Fruit fly (Drosophila melanogaster) whole organism, pupa: ENCODE results near the gene qtc.
A peak's percentile ranks its signal among the peaks of the same experiment; 100 is the strongest.

Source experiments
- CG10348 ChIP-seq: fragments of 200-800 bp; sonication (Bioruptor generic); IDR thresholded peaks from 2 replicates; pipeline ENCODE4 v1.3.6; 2022; ENCODE audit warnings: missing biosample characterization, missing genetic modification characterization
- CG12605 ChIP-seq: fragments of 200-800 bp; sonication (Bioruptor generic); IDR thresholded peaks from 2 replicates; pipeline ENCODE4 v1.3.6; 2022; ENCODE audit warnings: missing biosample characterization, missing genetic modification characterization
- CG13204 ChIP-seq: fragments of 200-800 bp; sonication (Bioruptor generic); optimal IDR thresholded peaks from 2 replicates; lab custom pipeline; 2018; ENCODE audit warnings: missing biosample characterization, mild to moderate bottlenecking, missing genetic modification characterization, moderate library complexity
- CG14655 ChIP-seq: fragments of 200-800 bp; sonication (Bioruptor generic); optimal IDR thresholded peaks from 3 replicates; lab custom pipeline; 2017; ENCODE audit warnings: mild to moderate bottlenecking, missing biosample characterization, missing genetic modification reagents, missing genetic modification characterization
- CG15710 ChIP-seq: fragments of 200-800 bp; sonication (Bioruptor generic); optimal IDR thresholded peaks from 2 replicates; lab custom pipeline; 2018; ENCODE audit warnings: missing biosample characterization, mild to moderate bottlenecking, missing genetic modification characterization, moderate library complexity
- CG17806 ChIP-seq: fragments of 200-800 bp; sonication (Bioruptor generic); optimal IDR thresholded peaks from 2 replicates; lab custom pipeline; 2018; ENCODE audit warnings: missing biosample characterization, mild to moderate bottlenecking, missing genetic modification characterization, moderate library complexity
- CG32121 ChIP-seq: fragments of 200-800 bp; sonication (Bioruptor generic); IDR thresholded peaks from 2 replicates; pipeline ENCODE4 v1.3.6; 2022; ENCODE audit warnings: missing biosample characterization, missing genetic modification characterization
- CG34367 ChIP-seq: fragments of 200-800 bp; sonication (Bioruptor generic); optimal IDR thresholded peaks from 2 replicates; lab custom pipeline; 2018; ENCODE audit warnings: missing biosample characterization, mild to moderate bottlenecking, missing genetic modification characterization
- CG4496 ChIP-seq: fragments of 200-800 bp; sonication (Bioruptor generic); IDR thresholded peaks from 3 replicates; pipeline ENCODE4 v1.3.6; 2022; ENCODE audit warnings: missing biosample characterization, missing genetic modification characterization
- CG8159 ChIP-seq: fragments of 200-800 bp; sonication (Bioruptor generic); optimal IDR thresholded peaks from 3 replicates; lab custom pipeline; 2018; ENCODE audit warnings: missing biosample characterization, mild to moderate bottlenecking, missing genetic modification characterization, moderate library complexity
- CG8301 ChIP-seq: fragments of 200-800 bp; sonication (Bioruptor generic); optimal IDR thresholded peaks from 2 replicates; lab custom pipeline; 2018; ENCODE audit warnings: missing biosample characterization, mild to moderate bottlenecking, missing genetic modification characterization
- CG9948 ChIP-seq: fragments of 200-800 bp; sonication (Bioruptor generic); optimal IDR thresholded peaks from 2 replicates; lab custom pipeline; 2018; ENCODE audit warnings: missing biosample characterization, mild to moderate bottlenecking, missing genetic modification characterization, moderate library complexity
- D1 ChIP-seq: fragments of 200-800 bp; sonication (Bioruptor generic); optimal IDR thresholded peaks from 2 replicates; lab custom pipeline; 2018; ENCODE audit warnings: missing biosample characterization, mild to moderate bottlenecking, missing genetic modification characterization, moderate library complexity
- EcR ChIP-seq: fragments of 200-800 bp; sonication (Bioruptor generic); optimal IDR thresholded peaks from 3 replicates; lab custom pipeline; 2019; ENCODE audit warnings: missing biosample characterization, missing genetic modification characterization, mild to moderate bottlenecking, moderate library complexity, missing genetic modification reagents
- Ets98B ChIP-seq: fragments of 200-800 bp; sonication (Bioruptor generic); IDR thresholded peaks from 2 replicates; pipeline ENCODE4 v1.3.6; 2022; ENCODE audit warnings: missing biosample characterization, missing genetic modification characterization
- Pif1A ChIP-seq: fragments of 200-800 bp; sonication (Bioruptor generic); optimal IDR thresholded peaks from 3 replicates; lab custom pipeline; 2016; ENCODE audit warnings: missing biosample characterization, missing genetic modification characterization
- Pif1B ChIP-seq: fragments of 200-800 bp; sonication (Bioruptor generic); optimal IDR thresholded peaks from 3 replicates; lab custom pipeline; 2016; ENCODE audit warnings: missing biosample characterization, missing genetic modification characterization
- Snoo ChIP-seq: fragments of 200-800 bp; sonication (Bioruptor generic); optimal IDR thresholded peaks from 3 replicates; lab custom pipeline; 2017; ENCODE audit warnings: missing biosample characterization, mild to moderate bottlenecking, missing genetic modification characterization, inconsistent platforms
- fd96Ca ChIP-seq: fragments of 200-800 bp; sonication (Bioruptor generic); IDR thresholded peaks from 3 replicates; pipeline ENCODE4 v1.3.6; 2022; ENCODE audit warnings: missing biosample characterization, missing genetic modification characterization
- gl ChIP-seq: fragments of 200-800 bp; sonication (Bioruptor generic); optimal IDR thresholded peaks from 2 replicates; lab custom pipeline; 2018; ENCODE audit warnings: missing biosample characterization, mild to moderate bottlenecking, missing genetic modification characterization
- rn ChIP-seq: fragments of 200-800 bp; sonication (Bioruptor generic); IDR thresholded peaks from 2 replicates; pipeline ENCODE4 v1.3.6; 2022; ENCODE audit warnings: missing biosample characterization, missing genetic modification characterization

qtc gene

dm6 chr2L:5060515-5060914, at the start of gene qtc:
Gene qtc (plus strand): TSS chr2L:5060815.
- no peak for TF ChIP-seq CG34367 (tag; lab: Kevin White, UChicago)
- no peak for TF ChIP-seq CG13204
- TF ChIP-seq CG12605 = no peak
- no peak for TF ChIP-seq D1 (tag; lab: Kevin White, UChicago)
- no peak for TF ChIP-seq CG4496
- no peak for TF ChIP-seq CG15710 (tag; lab: Kevin White, UChicago)
- no peak for TF ChIP-seq CG32121 (GFP tag; lab: Robert Waterston, UW)
- TF ChIP-seq fd96Ca (GFP tag; lab: Robert Waterston, UW) = no peak
- no peak for TF ChIP-seq CG8301 (tag; lab: Kevin White, UChicago)
- no peak for TF ChIP-seq CG17806 (tag; lab: Kevin White, UChicago)
- TF ChIP-seq EcR (GFP tag; lab: Kevin White, UChicago) = no peak
- TF ChIP-seq CG14655 (GFP tag; lab: Kevin White, UChicago) = no peak
- TF ChIP-seq Snoo (tag; lab: Kevin White, UChicago) = no peak
- TF ChIP-seq gl (tag; lab: Kevin White, UChicago) = no peak
- no peak for TF ChIP-seq Ets98B (GFP tag; lab: Robert Waterston, UW)
- no peak for TF ChIP-seq Pif1B (GFP tag; lab: Kevin White, UChicago)
- no peak for TF ChIP-seq Pif1A (GFP tag; lab: Kevin White, UChicago)

dm6 chr2L:5020479-5020878, 40.1 kb upstream of the qtc start:
- TF ChIP-seq CG34367 (tag; lab: Kevin White, UChicago) (no peak), CG4496 (no peak), EcR (GFP tag; lab: Kevin White, UChicago) (peak; percentile 20)

- TF ChIP-seq CG34367 (tag; lab: Kevin White, UChicago) (no peak), CG17806 (tag; lab: Kevin White, UChicago) (no peak), Pif1A (GFP tag; lab: Kevin White, UChicago) (no peak), CG13204 (no peak), CG8159 (tag; lab: Kevin White, UChicago) (no peak), fd96Ca (GFP tag; lab: Robert Waterston, UW) (no peak), CG10348 (GFP tag; lab: Robert Waterston, UW) (no peak), rn (GFP tag; lab: Robert Waterston, UW) (no peak), D1 (tag; lab: Kevin White, UChicago) (no peak)
Measured at dm6 chr2L:5022602-5023001, 38.0 kb upstream of the qtc start.

dm6 chr2L:5025557-5025956, 35.1 kb upstream of the qtc start:
- TF ChIP-seq Snoo (tag; lab: Kevin White, UChicago) = no peak
- no peak for TF ChIP-seq CG15710 (tag; lab: Kevin White, UChicago)
- no peak for TF ChIP-seq Pif1B (GFP tag; lab: Kevin White, UChicago)
- TF ChIP-seq EcR (GFP tag; lab: Kevin White, UChicago) = no peak
- no peak for TF ChIP-seq CG12605
- no peak for TF ChIP-seq CG32121 (GFP tag; lab: Robert Waterston, UW)
- no peak for TF ChIP-seq CG8159 (tag; lab: Kevin White, UChicago)
- TF ChIP-seq CG10348 (GFP tag; lab: Robert Waterston, UW) = no peak
- no peak for TF ChIP-seq CG8301 (tag; lab: Kevin White, UChicago)
- TF ChIP-seq Pif1A (GFP tag; lab: Kevin White, UChicago) = no peak
- no peak for TF ChIP-seq Ets98B (GFP tag; lab: Robert Waterston, UW)
- TF ChIP-seq rn (GFP tag; lab: Robert Waterston, UW) = no peak
- no peak for TF ChIP-seq CG9948 (tag; lab: Kevin White, UChicago)
- no peak for TF ChIP-seq CG34367 (tag; lab: Kevin White, UChicago)
- no peak for TF ChIP-seq gl (tag; lab: Kevin White, UChicago)
- no peak for TF ChIP-seq CG14655 (GFP tag; lab: Kevin White, UChicago)
- no peak for TF ChIP-seq CG4496

- TF ChIP-seq CG15710 (tag; lab: Kevin White, UChicago) (no peak), CG32121 (GFP tag; lab: Robert Waterston, UW) (peak; percentile 11; the same call in 1 of the 2 replicates), fd96Ca (GFP tag; lab: Robert Waterston, UW) (0 out of 3 replicates have a peak, but pooled peaks have one; percentile 32)
Measured at dm6 chr2L:5027321-5028069, 33.1 kb upstream of the qtc start.

- TF ChIP-seq CG14655 (GFP tag; lab: Kevin White, UChicago) (no peak), fd96Ca (GFP tag; lab: Robert Waterston, UW) (no peak), CG9948 (tag; lab: Kevin White, UChicago) (no peak), Snoo (tag; lab: Kevin White, UChicago) (no peak), Pif1B (GFP tag; lab: Kevin White, UChicago) (no peak), gl (tag; lab: Kevin White, UChicago) (no peak), CG32121 (GFP tag; lab: Robert Waterston, UW) (no peak), CG4496 (no peak)
Measured at dm6 chr2L:5028091-5028490, 32.5 kb upstream of the qtc start, which contains the start of gene vkg. Gene vkg (minus strand): TSS chr2L:5028191.
